Worm (Caenorhabditis elegans): ENCODE measurements around the gene gln-3.

DNA sequence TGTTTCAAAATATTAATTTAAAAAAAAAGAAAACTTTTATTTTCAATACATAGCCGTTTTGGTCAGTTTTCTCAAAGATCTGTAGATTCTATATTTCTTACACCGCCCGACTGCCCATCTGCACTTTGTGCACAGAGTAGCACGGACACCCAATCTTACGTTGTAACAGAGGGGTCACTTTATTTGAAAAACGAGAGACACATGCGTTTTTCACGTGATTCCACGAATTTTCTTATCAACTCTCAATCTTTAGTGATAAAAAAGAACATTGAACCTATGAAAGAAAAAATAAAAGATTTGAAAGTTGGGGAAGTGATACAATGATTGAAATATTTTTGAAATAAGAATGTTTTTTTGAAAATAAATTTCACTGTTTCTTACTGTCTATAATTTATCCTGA lies 848 bp upstream of the gln-3 start:
- TF ChIP-seq him-1 (tag; optimal IDR thresholded peaks at IDR 0.05) (no peak), dao-5 (tag; optimal IDR thresholded peaks at IDR 0.05) (no peak), W03F9.2 (tag; optimal IDR thresholded peaks at IDR 0.05) (no peak)

Measured in whole organism, L4/young adult.